Worm (Caenorhabditis elegans): ENCODE data around the gene best-19.

ce11 chrIV:330523-330922 is 47.1 kb downstream of the best-19 start, which contains the start of gene F18F11.4:
- no peak for TF ChIP-seq ztf-23 (GFP tag; IDR thresholded peaks at IDR 0.05)
- no peak for TF ChIP-seq cog-1 (tag; optimal IDR thresholded peaks at IDR 0.05)
- no peak for TF ChIP-seq klf-2 (GFP tag; conservative IDR thresholded peaks at IDR 0.05)
- no peak for TF ChIP-seq flt-1 (GFP tag; IDR thresholded peaks at IDR 0.05)
- no peak for TF ChIP-seq T22C8.4 (GFP tag; IDR thresholded peaks at IDR 0.05)
- TF ChIP-seq ref-1 (GFP tag; conservative IDR thresholded peaks at IDR 0.05) = no peak
- TF ChIP-seq ztf-29 (GFP tag; IDR thresholded peaks at IDR 0.05) = no peak
- TF ChIP-seq med-1 (GFP tag; optimal IDR thresholded peaks at IDR 0.05; ENCODE audit: insufficient read depth) = no peak

All from whole organism, midembryonic.